Worm (Caenorhabditis elegans): ENCODE results near the gene Y81G3A.2.
"Not testable (repeated sequence)": the region's sequence is repeated elsewhere in the genome, so short reads cannot be mapped to it uniquely, and the experiment has no call there.

- TF ChIP-seq ZK185.1 (tag; optimal IDR thresholded peaks at IDR 0.05; ENCODE audit: poor library complexity, severe bottlenecking); ama-1 (optimal IDR thresholded peaks at IDR 0.05); ama-1 (GFP tag; optimal IDR thresholded peaks at IDR 0.05); lin-40 (tag; optimal IDR thresholded peaks at IDR 0.05); pbrm-1 (GFP tag; IDR thresholded peaks at IDR 0.05); madf-6 (GFP tag; IDR thresholded peaks at IDR 0.05); B0336.3 (GFP tag; IDR thresholded peaks at IDR 0.05); gei-17 (GFP tag; optimal IDR thresholded peaks at IDR 0.05); ceh-58 (GFP tag; IDR thresholded peaks at IDR 0.05); bed-2 (GFP tag; IDR thresholded peaks at IDR 0.05): not testable (repeated sequence)
These were observed 49.0 kb upstream of the Y81G3A.2 start, which contains the start of gene F18A11.2 for ce11 chrII:13031649-13032191.

Measured in whole organism, young adult.